Worm (Caenorhabditis elegans) whole organism, young adult: ENCODE data around the gene sfxn-1.5.

ENCODE experiments used
- B0261.1 ChIP-seq: sonication (generic microtip); optimal IDR thresholded peaks from 2 replicates; lab custom pipeline; 2016; ENCODE audit warnings: mild to moderate bottlenecking, missing genetic modification characterization, moderate library complexity, missing compliant biosample characterization
- bed-1 ChIP-seq: fragments of 200-800 bp; sonication (Bioruptor generic); IDR thresholded peaks from 2 replicates; pipeline ENCODE4 v1.3.6; 2022; ENCODE audit warnings: missing genetic modification reagents, missing genetic modification characterization, missing compliant biosample characterization
- pbrm-1 ChIP-seq: fragments of 200-800 bp; sonication (Bioruptor generic); IDR thresholded peaks from 2 replicates; pipeline ENCODE4 v1.3.6; 2022; ENCODE audit warnings: missing genetic modification reagents, missing genetic modification characterization, missing compliant biosample characterization
- pha-4 ChIP-seq: fragments of 150-350 bp; sonication (generic microtip); optimal IDR thresholded peaks from 2 replicates; lab custom pipeline; 2014; ENCODE audit warnings: missing biosample characterization, missing genetic modification reagents, missing genetic modification characterization
- snpc-4 ChIP-seq, 5 experiments: fragments of 150-350 bp in 1 of 5; sonication (generic microtip) in 4 of 5; optimal IDR thresholded peaks; 2 replicates each; lab custom pipeline; 2014 to 2018; ENCODE audit warnings: missing genetic modification characterization in 5 of 5, missing biosample characterization in 3 of 5, antibody characterized with exemption in 2 of 5, mild to moderate bottlenecking in 2 of 5, missing compliant biosample characterization in 2 of 5, missing genotype in 2 of 5, moderate library complexity in 2 of 5, missing genetic modification reagents in 1 of 5

ce11 chrX:11638987-11639386, 22.5 kb downstream of the sfxn-1.5 start:
- TF ChIP-seq pbrm-1 (GFP tag; lab: Robert Waterston, UW) (no peak), pha-4 (tag; lab: Kevin White, UChicago) (no peak), snpc-4 (GFP tag; optimal IDR thresholded peaks at IDR 0.05; lab: Kevin White, UChicago) (no peak), snpc-4 (tag; optimal IDR thresholded peaks at IDR 0.05; lab: Kevin White, UChicago) (no peak), B0261.1 (tag; lab: Kevin White, UChicago) (no peak), bed-1 (GFP tag; lab: Robert Waterston, UW) (no peak)
